Worm (Caenorhabditis elegans): ENCODE results near the gene btb-20.

btb-20 gene

ce11 chrII:14561549-14562115 is 38.3 kb upstream of the btb-20 start, which contains the start of gene mog-4 (continued):
- TF ChIP-seq ceh-82 (tag; optimal IDR thresholded peaks at IDR 0.05) (peak; percentile 32), hmg-11 (tag; optimal IDR thresholded peaks at IDR 0.05) (peak; percentile 86)

ce11 chrII:14555019-14555418 is 31.7 kb upstream of the btb-20 start:
- TF ChIP-seq ceh-9 (tag; optimal IDR thresholded peaks at IDR 0.05) = no peak
- peak; percentile 51 for TF ChIP-seq fkh-10 (GFP tag; optimal IDR thresholded peaks at IDR 0.05)

ce11 chrII:14550613-14551012 is 27.3 kb upstream of the btb-20 start, which contains the start of gene nlp-41:
Gene nlp-41, plus strand, starts transcription at chrII:14550913.
- no peak for TF ChIP-seq nhr-25 (tag; optimal IDR thresholded peaks at IDR 0.05)
- TF ChIP-seq nhr-23 (tag; optimal IDR thresholded peaks at IDR 0.05) = no peak
- TF ChIP-seq lin-39 (tag; optimal IDR thresholded peaks at IDR 0.05) = no peak
- TF ChIP-seq mml-1 (tag; optimal IDR thresholded peaks at IDR 0.05) = no peak
- no peak for TF ChIP-seq ztf-11 (tag; optimal IDR thresholded peaks at IDR 0.05)
- no peak for TF ChIP-seq nhr-77 (tag; optimal IDR thresholded peaks at IDR 0.05)

ce11 chrII:14548691-14549090 is 25.4 kb upstream of the btb-20 start, which contains the start of gene gcy-29:
Gene gcy-29, minus strand, starts transcription at chrII:14548791.
- TF ChIP-seq lin-15B (tag; optimal IDR thresholded peaks at IDR 0.05) = no peak
- TF ChIP-seq mml-1 (tag; optimal IDR thresholded peaks at IDR 0.05) = no peak
- no peak for TF ChIP-seq unc-39 (tag; optimal IDR thresholded peaks at IDR 0.05)
- TF ChIP-seq lin-39 (tag; optimal IDR thresholded peaks at IDR 0.05) = no peak
- no peak for TF ChIP-seq ceh-16 (tag; optimal IDR thresholded peaks at IDR 0.05)
- no peak for TF ChIP-seq nhr-76 (tag; optimal IDR thresholded peaks at IDR 0.05)
- TF ChIP-seq nhr-25 (tag; optimal IDR thresholded peaks at IDR 0.05) = no peak
- no peak for TF ChIP-seq fkh-2 (tag; optimal IDR thresholded peaks at IDR 0.05)
- no peak for TF ChIP-seq nhr-12 (tag; optimal IDR thresholded peaks at IDR 0.05)
- TF ChIP-seq pqm-1 (tag; optimal IDR thresholded peaks at IDR 0.05) = no peak
- TF ChIP-seq egl-27 (tag; optimal IDR thresholded peaks at IDR 0.05) = no peak
- no peak for TF ChIP-seq ZK546.5 (tag; optimal IDR thresholded peaks at IDR 0.05)
- no peak for TF ChIP-seq daf-12 (tag; optimal IDR thresholded peaks at IDR 0.05)
- TF ChIP-seq elt-2 (tag; optimal IDR thresholded peaks at IDR 0.05) = no peak
- no peak for TF ChIP-seq ceh-82 (tag; optimal IDR thresholded peaks at IDR 0.05)
- no peak for TF ChIP-seq fos-1 (tag; optimal IDR thresholded peaks at IDR 0.05)

ce11 chrII:14540551-14540950 is 17.2 kb upstream of the btb-20 start:
- no peak for TF ChIP-seq elt-3 (tag; optimal IDR thresholded peaks at IDR 0.05)
- TF ChIP-seq ceh-28 (tag; optimal IDR thresholded peaks at IDR 0.05) = no peak
- peak; percentile 66 for TF ChIP-seq pqm-1 (tag; optimal IDR thresholded peaks at IDR 0.05)
- peak; percentile 59 for TF ChIP-seq elt-2 (tag; optimal IDR thresholded peaks at IDR 0.05)
- TF ChIP-seq unc-62 (GFP tag; optimal IDR thresholded peaks at IDR 0.05) = no peak
- no peak for TF ChIP-seq snpc-4 (tag; optimal IDR thresholded peaks at IDR 0.05)
- TF ChIP-seq nfya-1 (tag; optimal IDR thresholded peaks at IDR 0.05; ENCODE audit: insufficient read depth) = no peak
- no peak for TF ChIP-seq ceh-16 (tag; optimal IDR thresholded peaks at IDR 0.05)
- TF ChIP-seq skn-1 (tag; optimal IDR thresholded peaks at IDR 0.05) = no peak
- TF ChIP-seq fkh-2 (tag; optimal IDR thresholded peaks at IDR 0.05) = no peak
- no peak for TF ChIP-seq ama-1 (optimal IDR thresholded peaks at IDR 0.05)
- TF ChIP-seq zag-1 (tag; optimal IDR thresholded peaks at IDR 0.05) = no peak
- no peak for TF ChIP-seq unc-39 (tag; optimal IDR thresholded peaks at IDR 0.05)
- no peak for TF ChIP-seq nhr-11 (tag; optimal IDR thresholded peaks at IDR 0.05)
- no peak for TF ChIP-seq nhr-76 (tag; optimal IDR thresholded peaks at IDR 0.05)
- TF ChIP-seq lsy-12 (tag; optimal IDR thresholded peaks at IDR 0.05) = no peak
- no peak for TF ChIP-seq lin-15B (tag; optimal IDR thresholded peaks at IDR 0.05)

ce11 chrII:14537728-14538127 is 14.4 kb upstream of the btb-20 start, which contains the start of the genes clec-147 and C04H5.7:
Gene clec-147, minus strand, starts transcription at chrII:14537828.
Gene C04H5.7, plus strand, starts transcription at chrII:14537946.
- TF ChIP-seq mdl-1 (tag; optimal IDR thresholded peaks at IDR 0.05) = no peak
- no peak for TF ChIP-seq R02D3.7 (tag; optimal IDR thresholded peaks at IDR 0.05)
- TF ChIP-seq jun-1 (tag; optimal IDR thresholded peaks at IDR 0.05) = no peak
- no peak for TF ChIP-seq unc-39 (tag; optimal IDR thresholded peaks at IDR 0.05)

Data from whole organism, L3 larva.